Comparison of ENCODE assay signal across 1 fruit fly cellular context in genomic region chrX:10767350-10768005, dm6.
TF ChIP-seq lines count a peak whose summit lies in the region.

No protein-coding gene starts in this region.

TF ChIP-seq in whole organism, embryonic, 481 proteins besides CTCF, POLR2A, EP300 and RAD21 (continued from another document and continues in another):
- TF ChIP-seq CG6175 (GFP tag; IDR thresholded peaks at IDR 0.05; lab: Robert Waterston, UW), result peak; percentile 30; the same call in 1 of the 3 replicates
- TF ChIP-seq Dek (tag; optimal IDR thresholded peaks at IDR 0.05; lab: Kevin White, UChicago), result peak; percentile 61
- no peak for TF ChIP-seq hkb (optimal IDR thresholded peaks at IDR 0.05; lab: Kevin White, UChicago)
- 0 out of 2 replicates have a peak, but pooled peaks have one; percentile 27 for TF ChIP-seq hkb (GFP tag; IDR thresholded peaks at IDR 0.05; lab: Robert Waterston, UW)
- TF ChIP-seq sens-2 (GFP tag; IDR thresholded peaks at IDR 0.05; lab: Robert Waterston, UW), result no peak
- TF ChIP-seq CG17612 (GFP tag; IDR thresholded peaks at IDR 0.05; lab: Robert Waterston, UW), result no peak
- TF ChIP-seq Dp (GFP tag; optimal IDR thresholded peaks at IDR 0.05; lab: Kevin White, UChicago), result no peak
- no peak for TF ChIP-seq danr (GFP tag; IDR thresholded peaks at IDR 0.05; lab: Robert Waterston, UW)
- no peak for TF ChIP-seq GATAe (GFP tag; conservative IDR thresholded peaks at IDR 0.05; lab: Robert Waterston, UW)
- TF ChIP-seq Hr39 (optimal IDR thresholded peaks at IDR 0.05; lab: Kevin White, UChicago), result no peak
- peak; percentile 17; the same call in 1 of the 2 replicates for TF ChIP-seq CG31224 (GFP tag; IDR thresholded peaks at IDR 0.05; lab: Robert Waterston, UW)
- TF ChIP-seq Kr (GFP tag; optimal IDR thresholded peaks at IDR 0.05; lab: Kevin White, UChicago), result no peak
- no peak for TF ChIP-seq bowl (GFP tag; IDR thresholded peaks at IDR 0.05; lab: Robert Waterston, UW)
- no peak for TF ChIP-seq usp (GFP tag; optimal IDR thresholded peaks at IDR 0.05; lab: Kevin White, UChicago)
- TF ChIP-seq wdn (GFP tag; IDR thresholded peaks at IDR 0.05; lab: Robert Waterston, UW), result peak; percentile 62
- 0 out of 2 replicates have a peak, but pooled peaks have one; percentile 26 for TF ChIP-seq ttk (GFP tag; IDR thresholded peaks at IDR 0.05; lab: Robert Waterston, UW)
- peak; percentile 78 for TF ChIP-seq pho (GFP tag; optimal IDR thresholded peaks at IDR 0.05; lab: Kevin White, UChicago)
- peak; percentile 40 for TF ChIP-seq CG11696 (GFP tag; IDR thresholded peaks at IDR 0.05; lab: Robert Waterston, UW)
- TF ChIP-seq insv (GFP tag; optimal IDR thresholded peaks at IDR 0.05; lab: Kevin White, UChicago), result no peak
- peak; percentile 53 for TF ChIP-seq Hr3 (GFP tag; optimal IDR thresholded peaks at IDR 0.05; lab: Kevin White, UChicago)
- TF ChIP-seq Max (GFP tag; optimal IDR thresholded peaks at IDR 0.05; lab: Kevin White, UChicago), result no peak
- peak; percentile 43 for TF ChIP-seq CG1603 (tag; optimal IDR thresholded peaks at IDR 0.05; lab: Kevin White, UChicago)
- TF ChIP-seq CG34376 (GFP tag; optimal IDR thresholded peaks at IDR 0.05; lab: Kevin White, UChicago), result peak; percentile 45
- peak; percentile 21 for TF ChIP-seq CG7556 (GFP tag; optimal IDR thresholded peaks at IDR 0.05; lab: Kevin White, UChicago)
- TF ChIP-seq bab2 (GFP tag; optimal IDR thresholded peaks at IDR 0.05; lab: Kevin White, UChicago), result peak; percentile 63
- TF ChIP-seq tio (GFP tag; optimal IDR thresholded peaks at IDR 0.05; lab: Kevin White, UChicago), result no peak
- peak; percentile 41 for TF ChIP-seq Oli (tag; optimal IDR thresholded peaks at IDR 0.05; lab: Kevin White, UChicago)
- no peak for TF ChIP-seq h (optimal IDR thresholded peaks at IDR 0.05; lab: Kevin White, UChicago)
- TF ChIP-seq Fer1 (GFP tag; optimal IDR thresholded peaks at IDR 0.05; lab: Kevin White, UChicago), result peak; percentile 73
- peak; percentile 70; the same call in 1 of the 2 replicates for TF ChIP-seq NFAT (GFP tag; IDR thresholded peaks at IDR 0.05; lab: Robert Waterston, UW)
- TF ChIP-seq Dbx (GFP tag; IDR thresholded peaks at IDR 0.05; lab: Robert Waterston, UW), result peak; percentile 81
- TF ChIP-seq CG18476 (GFP tag; optimal IDR thresholded peaks at IDR 0.05; lab: Kevin White, UChicago), result peak; percentile 23
- TF ChIP-seq ERR (GFP tag; optimal IDR thresholded peaks at IDR 0.05; lab: Kevin White, UChicago), result peak; percentile 68
- no peak for TF ChIP-seq ab (GFP tag; optimal IDR thresholded peaks at IDR 0.05; lab: Kevin White, UChicago)
- no peak for TF ChIP-seq Dfd (GFP tag; optimal IDR thresholded peaks at IDR 0.05; lab: Kevin White, UChicago)
- 0 out of 3 replicates have a peak, but pooled peaks have one; percentile 19 for TF ChIP-seq CG2889 (GFP tag; IDR thresholded peaks at IDR 0.05; lab: Robert Waterston, UW)
- no peak for TF ChIP-seq Ets65A (GFP tag; lab: Kevin White, UChicago)
- TF ChIP-seq CG10543 (GFP tag; optimal IDR thresholded peaks at IDR 0.05; lab: Kevin White, UChicago), result peak; percentile 79
- peak; percentile 30 for TF ChIP-seq CG8944 (GFP tag; optimal IDR thresholded peaks at IDR 0.05; lab: Kevin White, UChicago)
- TF ChIP-seq knrl (GFP tag; IDR thresholded peaks at IDR 0.05; lab: Robert Waterston, UW; ENCODE audit: partially characterized antibody), result no peak
- TF ChIP-seq toy (GFP tag; IDR thresholded peaks at IDR 0.05; lab: Robert Waterston, UW), result 0 out of 2 replicates have a peak, but pooled peaks have one; percentile 13
- TF ChIP-seq scrt (GFP tag; optimal IDR thresholded peaks at IDR 0.05; lab: Kevin White, UChicago), result peak; percentile 40
- no peak for TF ChIP-seq CG43689 (GFP tag; IDR thresholded peaks at IDR 0.05; lab: Robert Waterston, UW)
- TF ChIP-seq CG17912 (GFP tag; optimal IDR thresholded peaks at IDR 0.05; lab: Kevin White, UChicago), result no peak
- TF ChIP-seq Ptx1 (GFP tag; IDR thresholded peaks at IDR 0.05; lab: Robert Waterston, UW), result peak; percentile 56
- TF ChIP-seq eyg (GFP tag; optimal IDR thresholded peaks at IDR 0.05; lab: Kevin White, UChicago), result peak; percentile 48
- TF ChIP-seq CG12391 (tag; optimal IDR thresholded peaks at IDR 0.05; lab: Kevin White, UChicago), result peak; percentile 66
- TF ChIP-seq crol (GFP tag; IDR thresholded peaks at IDR 0.05; lab: Robert Waterston, UW), result peak; percentile 94
- peak; percentile 69 for TF ChIP-seq Hsf (GFP tag; optimal IDR thresholded peaks at IDR 0.05; lab: Kevin White, UChicago)
- no peak for TF ChIP-seq CG10274 (GFP tag; optimal IDR thresholded peaks at IDR 0.05; lab: Kevin White, UChicago)
- TF ChIP-seq gfzf (GFP tag; optimal IDR thresholded peaks at IDR 0.05; lab: Kevin White, UChicago), result no peak
- peak; percentile 70 for TF ChIP-seq sug (tag; optimal IDR thresholded peaks at IDR 0.05; lab: Kevin White, UChicago)
- peak; percentile 38 for TF ChIP-seq CG11723 (GFP tag; optimal IDR thresholded peaks at IDR 0.05; lab: Kevin White, UChicago)
- peak; percentile 54 for TF ChIP-seq CG9876 (GFP tag; optimal IDR thresholded peaks at IDR 0.05; lab: Kevin White, UChicago)
- peak; percentile 20 for TF ChIP-seq Bteb2 (GFP tag; optimal IDR thresholded peaks at IDR 0.05; lab: Kevin White, UChicago)
- no peak for TF ChIP-seq wek (GFP tag; optimal IDR thresholded peaks at IDR 0.05; lab: Kevin White, UChicago)
- TF ChIP-seq CG4328 (GFP tag; optimal IDR thresholded peaks at IDR 0.05; lab: Kevin White, UChicago), result peak; percentile 53
- peak; percentile 33 for TF ChIP-seq dmrt11E (tag; optimal IDR thresholded peaks at IDR 0.05; lab: Kevin White, UChicago)
- TF ChIP-seq CG7372 (GFP tag; IDR thresholded peaks at IDR 0.05; lab: Robert Waterston, UW), result peak; percentile 38; the same call in 1 of the 2 replicates
- TF ChIP-seq Meics (GFP tag; optimal IDR thresholded peaks at IDR 0.05; lab: Kevin White, UChicago), result peak; percentile 72
- no peak for TF ChIP-seq Scr (GFP tag; IDR thresholded peaks at IDR 0.05; lab: Robert Waterston, UW; ENCODE audit: partially characterized antibody)
- no peak for TF ChIP-seq CG10431 (GFP tag; optimal IDR thresholded peaks at IDR 0.05; lab: Kevin White, UChicago)
- TF ChIP-seq CG10979 (tag; optimal IDR thresholded peaks at IDR 0.05; lab: Kevin White, UChicago), result peak; percentile 37
- TF ChIP-seq CG6791 (GFP tag; IDR thresholded peaks at IDR 0.05; lab: Robert Waterston, UW; ENCODE audit: partially characterized antibody), result no peak
- peak; percentile 72 for TF ChIP-seq Hmr (GFP tag; optimal IDR thresholded peaks at IDR 0.05; lab: Kevin White, UChicago)
- TF ChIP-seq ato (GFP tag; IDR thresholded peaks at IDR 0.05; lab: Robert Waterston, UW; ENCODE audit: partially characterized antibody), result no peak
- TF ChIP-seq zfh2 (GFP tag; optimal IDR thresholded peaks at IDR 0.05; lab: Kevin White, UChicago), result peak; percentile 70
- no peak for TF ChIP-seq Sox100B (GFP tag; optimal IDR thresholded peaks at IDR 0.05; lab: Kevin White, UChicago)
- no peak for TF ChIP-seq CG15601 (tag; optimal IDR thresholded peaks at IDR 0.05; lab: Kevin White, UChicago)
- TF ChIP-seq CG16813 (GFP tag; IDR thresholded peaks at IDR 0.05; lab: Robert Waterston, UW; ENCODE audit: partially characterized antibody), result no peak
- TF ChIP-seq CG15073 (GFP tag; optimal IDR thresholded peaks at IDR 0.05; lab: Kevin White, UChicago), result no peak
- no peak for TF ChIP-seq CG4404 (GFP tag; IDR thresholded peaks at IDR 0.05; lab: Robert Waterston, UW)
- no peak for TF ChIP-seq CG3407 (GFP tag; optimal IDR thresholded peaks at IDR 0.05; lab: Kevin White, UChicago)
- peak; percentile 47; the same call in 2 of the 3 replicates for TF ChIP-seq tgo (GFP tag; IDR thresholded peaks at IDR 0.05; lab: Robert Waterston, UW)
- TF ChIP-seq Taf1 (GFP tag; IDR thresholded peaks at IDR 0.05; lab: Robert Waterston, UW), result no peak
- no peak for TF ChIP-seq unc-4 (GFP tag; IDR thresholded peaks at IDR 0.05; lab: Robert Waterston, UW; ENCODE audit: partially characterized antibody)
- TF ChIP-seq CG11695 (GFP tag; IDR thresholded peaks at IDR 0.05; lab: Robert Waterston, UW), result 0 out of 3 replicates have a peak, but pooled peaks have one; percentile 54
- TF ChIP-seq CG11398 (GFP tag; optimal IDR thresholded peaks at IDR 0.05; lab: Kevin White, UChicago), result peak; percentile 13
- TF ChIP-seq tx (GFP tag; optimal IDR thresholded peaks at IDR 0.05; lab: Kevin White, UChicago), result peak; percentile 39
- peak; percentile 60 for TF ChIP-seq pb (GFP tag; optimal IDR thresholded peaks at IDR 0.05; lab: Kevin White, UChicago)
- peak; percentile 15 for TF ChIP-seq trem (tag; optimal IDR thresholded peaks at IDR 0.05; lab: Kevin White, UChicago)
- TF ChIP-seq vfl (GFP tag; optimal IDR thresholded peaks at IDR 0.05; lab: Kevin White, UChicago), result peak; percentile 51
- no peak for TF ChIP-seq dati (GFP tag; IDR thresholded peaks at IDR 0.05; lab: Robert Waterston, UW)
- no peak for TF ChIP-seq Sry-β (GFP tag; optimal IDR thresholded peaks at IDR 0.05; lab: Kevin White, UChicago)
- no peak for TF ChIP-seq gcm2 (GFP tag; optimal IDR thresholded peaks at IDR 0.05; lab: Kevin White, UChicago)
- peak; percentile 31 for TF ChIP-seq CG5180 (GFP tag; optimal IDR thresholded peaks at IDR 0.05; lab: Kevin White, UChicago)
- TF ChIP-seq ind (GFP tag; optimal IDR thresholded peaks at IDR 0.05; lab: Kevin White, UChicago), result peak; percentile 52
- no peak for TF ChIP-seq Sin3A (optimal IDR thresholded peaks at IDR 0.05; lab: Kevin White, UChicago)
- peak in 2 of 3 experiments; percentile 6 to 75 for TF ChIP-seq lola (GFP tag; optimal IDR thresholded peaks at IDR 0.05; lab: Kevin White, UChicago)
- TF ChIP-seq Blimp-1 (GFP tag; optimal IDR thresholded peaks at IDR 0.05; lab: Kevin White, UChicago), result peak; percentile 44
- TF ChIP-seq CG6272 (GFP tag; IDR thresholded peaks at IDR 0.05; lab: Robert Waterston, UW), result peak; percentile 23; the same call in 1 of the 2 replicates
- TF ChIP-seq Ravus (GFP tag; IDR thresholded peaks at IDR 0.05; lab: Robert Waterston, UW), result no peak
- peak; percentile 83 for TF ChIP-seq onecut (GFP tag; IDR thresholded peaks at IDR 0.05; lab: Robert Waterston, UW)
- TF ChIP-seq ranshi (GFP tag; IDR thresholded peaks at IDR 0.05; lab: Robert Waterston, UW), result peak; percentile 57
- TF ChIP-seq grau (tag; optimal IDR thresholded peaks at IDR 0.05; lab: Kevin White, UChicago), result peak; percentile 64
- TF ChIP-seq CG17802 (tag; optimal IDR thresholded peaks at IDR 0.05; lab: Kevin White, UChicago), result no peak
- peak; percentile 30 for TF ChIP-seq kni (GFP tag; optimal IDR thresholded peaks at IDR 0.05; lab: Kevin White, UChicago)
- TF ChIP-seq CG14014 (GFP tag; IDR thresholded peaks at IDR 0.05; lab: Robert Waterston, UW), result peak; percentile 25; the same call in 1 of the 2 replicates
- no peak for TF ChIP-seq nerfin-1 (tag; optimal IDR thresholded peaks at IDR 0.05; lab: Kevin White, UChicago)
- TF ChIP-seq ATbp (GFP tag; optimal IDR thresholded peaks at IDR 0.05; lab: Kevin White, UChicago), result peak; percentile 67
- peak; percentile 65 for TF ChIP-seq HmgZ (tag; optimal IDR thresholded peaks at IDR 0.05; lab: Kevin White, UChicago)
- TF ChIP-seq gsb (GFP tag; IDR thresholded peaks at IDR 0.05; lab: Robert Waterston, UW), result 0 out of 2 replicates have a peak, but pooled peaks have one; percentile 13
- TF ChIP-seq slbo (GFP tag; IDR thresholded peaks at IDR 0.05; lab: Robert Waterston, UW), result peak; percentile 83
- no peak for TF ChIP-seq CG4707 (GFP tag; optimal IDR thresholded peaks at IDR 0.05; lab: Kevin White, UChicago)
- TF ChIP-seq ham (GFP tag; IDR thresholded peaks at IDR 0.05; lab: Robert Waterston, UW), result no peak
- TF ChIP-seq CG1647 (GFP tag; optimal IDR thresholded peaks at IDR 0.05; lab: Kevin White, UChicago), result peak; percentile 45
- TF ChIP-seq Opbp (GFP tag; IDR thresholded peaks at IDR 0.05; lab: Robert Waterston, UW; ENCODE audit: partially characterized antibody), result no peak
- TF ChIP-seq PHDP (tag; optimal IDR thresholded peaks at IDR 0.05; lab: Kevin White, UChicago), result peak; percentile 47
- TF ChIP-seq CG31365 (tag; optimal IDR thresholded peaks at IDR 0.05; lab: Kevin White, UChicago), result no peak
- no peak for TF ChIP-seq jigr1 (GFP tag; IDR thresholded peaks at IDR 0.05; lab: Robert Waterston, UW)
- peak; percentile 48 for TF ChIP-seq CoRest (tag; optimal IDR thresholded peaks at IDR 0.05; lab: Kevin White, UChicago)
- peak; percentile 46 for TF ChIP-seq phol (tag; optimal IDR thresholded peaks at IDR 0.05; lab: Kevin White, UChicago)
- TF ChIP-seq tll (GFP tag; optimal IDR thresholded peaks at IDR 0.05; lab: Kevin White, UChicago), result no peak
- TF ChIP-seq cas (GFP tag; IDR thresholded peaks at IDR 0.05; lab: Robert Waterston, UW), result no peak
- peak; percentile 13 for TF ChIP-seq twi (tag; optimal IDR thresholded peaks at IDR 0.05; lab: Kevin White, UChicago)
- TF ChIP-seq jing (GFP tag; optimal IDR thresholded peaks at IDR 0.05; lab: Kevin White, UChicago), result no peak
- peak; percentile 32; the same call in 1 of the 2 replicates for TF ChIP-seq CG32767 (GFP tag; IDR thresholded peaks at IDR 0.05; lab: Robert Waterston, UW)
- 0 out of 3 replicates have a peak, but pooled peaks have one; percentile 33 for TF ChIP-seq sr (GFP tag; IDR thresholded peaks at IDR 0.05; lab: Robert Waterston, UW)
- TF ChIP-seq CG4360 (GFP tag; IDR thresholded peaks at IDR 0.05; lab: Robert Waterston, UW), result peak; percentile 95
- no peak for TF ChIP-seq CG7271 (tag; optimal IDR thresholded peaks at IDR 0.05; lab: Kevin White, UChicago)
- peak; percentile 51 for TF ChIP-seq CG18262 (tag; optimal IDR thresholded peaks at IDR 0.05; lab: Kevin White, UChicago)
- no peak for TF ChIP-seq mld (GFP tag; IDR thresholded peaks at IDR 0.05; lab: Robert Waterston, UW; ENCODE audit: partially characterized antibody)
- TF ChIP-seq exex (tag; optimal IDR thresholded peaks at IDR 0.05; lab: Kevin White, UChicago), result peak; percentile 8
- TF ChIP-seq CG5953 (GFP tag; IDR thresholded peaks at IDR 0.05; lab: Robert Waterston, UW), result 0 out of 2 replicates have a peak, but pooled peaks have one; percentile 6
- 0 out of 2 replicates have a peak, but pooled peaks have one; percentile 18 for TF ChIP-seq Rx (GFP tag; IDR thresholded peaks at IDR 0.05; lab: Robert Waterston, UW)
- TF ChIP-seq Optix (GFP tag; IDR thresholded peaks at IDR 0.05; lab: Robert Waterston, UW), result peak; percentile 47; the same call in 2 of the 3 replicates
- TF ChIP-seq Lim3 (GFP tag; IDR thresholded peaks at IDR 0.05; lab: Robert Waterston, UW), result no peak
- TF ChIP-seq CG6254 (GFP tag; optimal IDR thresholded peaks at IDR 0.05; lab: Kevin White, UChicago), result peak; percentile 28
- no peak for TF ChIP-seq bigmax (GFP tag; optimal IDR thresholded peaks at IDR 0.05; lab: Kevin White, UChicago)
- TF ChIP-seq fru (optimal IDR thresholded peaks at IDR 0.05; lab: Kevin White, UChicago), result no peak
- TF ChIP-seq CG14965 (GFP tag; optimal IDR thresholded peaks at IDR 0.05; lab: Kevin White, UChicago; ENCODE audit: borderline replicate concordance), result no peak
